Worm (Caenorhabditis elegans): ENCODE data around the gene pals-30.

ce11 chrIV:14506042-14506441 lies 45.7 kb downstream of the pals-30 start:
- TF ChIP-seq dpl-1 (GFP tag; optimal IDR thresholded peaks at IDR 0.05) = no peak
- TF ChIP-seq nhr-111 (GFP tag; optimal IDR thresholded peaks at IDR 0.05) = no peak
- no peak for TF ChIP-seq ceh-32 (tag; optimal IDR thresholded peaks at IDR 0.05; ENCODE audit: poor library complexity)
- TF ChIP-seq unc-39 (tag; optimal IDR thresholded peaks at IDR 0.05) = no peak
- TF ChIP-seq jun-1 (tag; optimal IDR thresholded peaks at IDR 0.05) = no peak
- TF ChIP-seq ceh-44 (GFP tag; IDR thresholded peaks at IDR 0.05) = no peak
- no peak for TF ChIP-seq snpc-4 (tag; optimal IDR thresholded peaks at IDR 0.05)
- no peak for TF ChIP-seq aha-1 (tag)
- TF ChIP-seq unc-130 (GFP tag; optimal IDR thresholded peaks at IDR 0.05) = no peak
- TF ChIP-seq nhr-10 (tag; optimal IDR thresholded peaks at IDR 0.05) = no peak
- TF ChIP-seq lsy-2 (tag; optimal IDR thresholded peaks at IDR 0.05) = no peak
